Worm (Caenorhabditis elegans) whole organism, L4 larva: Measurements from ENCODE around the gene C12D5.4.

ENCODE experiments used
- F10B5.3 ChIP-seq: sonication (generic microtip); optimal IDR thresholded peaks from 2 replicates; lab custom pipeline; 2016; ENCODE audit warnings: mild to moderate bottlenecking, missing genetic modification characterization, missing compliant biosample characterization
- aly-2 ChIP-seq: sonication (generic microtip); optimal IDR thresholded peaks from 2 replicates; lab custom pipeline; 2018; ENCODE audit warnings: missing biosample characterization, missing genetic modification characterization
- ama-1 ChIP-seq: fragments of 150-350 bp; optimal IDR thresholded peaks from 2 replicates; lab custom pipeline; 2014; ENCODE audit warnings: inconsistent platforms, mixed read lengths
- dpl-1 ChIP-seq: fragments of 150-350 bp; optimal IDR thresholded peaks from 2 replicates; lab custom pipeline; 2014; ENCODE audit warnings: missing biosample characterization, missing genetic modification reagents, missing genetic modification characterization
- lin-39 ChIP-seq: fragments of 150-350 bp; optimal IDR thresholded peaks from 2 replicates; lab custom pipeline; 2014; ENCODE audit warnings: missing biosample characterization, missing genetic modification reagents, missing genetic modification characterization
- nhr-76 ChIP-seq: fragments of 150-350 bp; optimal IDR thresholded peaks from 2 replicates; lab custom pipeline; 2014; ENCODE audit warnings: missing biosample characterization, missing genetic modification characterization
- pqm-1 ChIP-seq: sonication (generic microtip); optimal IDR thresholded peaks from 2 replicates; lab custom pipeline; 2017; ENCODE audit warnings: missing biosample characterization, missing genetic modification characterization
- skn-1 ChIP-seq: fragments of 150-350 bp; optimal IDR thresholded peaks from 2 replicates; lab custom pipeline; 2014; ENCODE audit warnings: missing biosample characterization, missing genetic modification characterization
- spr-1 ChIP-seq: sonication (generic microtip); optimal IDR thresholded peaks from 2 replicates; lab custom pipeline; 2016; ENCODE audit warnings: mild to moderate bottlenecking, missing genetic modification characterization, missing compliant biosample characterization
- ztf-11 ChIP-seq: fragments of 150-350 bp; optimal IDR thresholded peaks from 2 replicates; lab custom pipeline; 2014; ENCODE audit warnings: missing biosample characterization, missing genetic modification characterization

- no peak for TF ChIP-seq dpl-1 (GFP tag; lab: Kevin White, UChicago)
- no peak for TF ChIP-seq lin-39 (tag; lab: Kevin White, UChicago)
- no peak for TF ChIP-seq ama-1 (lab: Kevin White, UChicago)
- TF ChIP-seq spr-1, result no peak
- TF ChIP-seq ztf-11 (tag; lab: Kevin White, UChicago), result no peak
- no peak for TF ChIP-seq skn-1
- no peak for TF ChIP-seq F10B5.3 (tag; lab: Kevin White, UChicago)
- TF ChIP-seq nhr-76 (tag; lab: Kevin White, UChicago), result no peak
- TF ChIP-seq aly-2 (tag; lab: Kevin White, UChicago), result no peak
- TF ChIP-seq pqm-1 (tag; lab: Kevin White, UChicago), result no peak
Observed at ce11 chrV:7708525-7708924, 36.2 kb downstream of the C12D5.4 start, which contains the start of gene ZK105.11.
